Fruit fly (Drosophila melanogaster): ENCODE results near the gene CG14860.

CG14860 gene

DNA sequence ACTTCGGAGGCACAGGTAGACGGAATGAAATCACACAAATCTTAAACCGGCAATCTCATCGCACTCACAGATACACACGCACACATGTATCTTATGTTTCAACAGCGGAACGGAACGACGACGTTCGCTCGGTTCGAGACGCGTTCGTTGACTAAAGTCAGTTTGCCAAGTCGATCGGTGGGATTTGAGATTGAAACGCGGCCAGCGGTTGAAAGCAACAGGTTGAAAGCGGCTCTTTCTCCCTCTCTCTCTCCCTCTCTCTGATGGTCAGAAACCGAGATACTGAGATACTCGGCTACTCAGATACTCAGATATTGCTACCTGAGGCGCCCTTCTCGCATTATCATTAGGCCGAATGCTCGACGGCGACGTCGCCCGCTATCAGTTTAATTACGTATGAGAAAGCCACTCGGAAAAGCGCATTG lies 40.8 kb upstream of the CG14860 start (continued):
- TF ChIP-seq knrl (GFP tag; IDR thresholded peaks at IDR 0.05; ENCODE audit: partially characterized antibody) (no peak), mld (GFP tag; IDR thresholded peaks at IDR 0.05; ENCODE audit: partially characterized antibody) (no peak), trem (tag; optimal IDR thresholded peaks at IDR 0.05) (peak; percentile 13), chinmo (GFP tag; IDR thresholded peaks at IDR 0.05; ENCODE audit: partially characterized antibody) (peak; percentile 89; the same call in 2 of the 4 replicates), zfh1 (GFP tag; IDR thresholded peaks at IDR 0.05) (no peak), Dip3 (GFP tag; optimal IDR thresholded peaks at IDR 0.05) (no peak), seq (GFP tag; IDR thresholded peaks at IDR 0.05) (no peak), CG13296 (GFP tag; optimal IDR thresholded peaks at IDR 0.05) (peak; percentile 64)

DNA sequence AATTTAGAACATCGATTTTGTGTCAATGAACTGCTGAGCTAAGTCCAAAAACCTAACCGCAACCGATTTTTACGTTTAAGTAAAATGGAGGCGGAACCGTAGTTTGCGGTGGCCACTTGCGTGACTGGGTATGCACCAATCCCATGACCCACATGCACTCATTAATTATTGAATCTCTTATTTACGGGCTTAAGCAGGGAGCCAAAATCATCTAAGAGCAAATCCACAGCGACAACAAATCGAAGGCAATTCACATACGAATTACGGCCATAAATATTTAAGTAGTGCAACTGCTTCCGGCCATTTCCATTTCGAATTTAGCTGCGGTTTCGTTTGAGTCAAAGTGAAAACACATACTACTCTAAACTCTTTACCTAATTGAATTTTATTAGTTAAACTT lies 29.8 kb upstream of the CG14860 start:
- TF ChIP-seq CG31365 (tag; optimal IDR thresholded peaks at IDR 0.05) (no peak), sens (GFP tag) (peak; percentile 28), Ets65A (GFP tag) (peak; percentile 91)

DNA sequence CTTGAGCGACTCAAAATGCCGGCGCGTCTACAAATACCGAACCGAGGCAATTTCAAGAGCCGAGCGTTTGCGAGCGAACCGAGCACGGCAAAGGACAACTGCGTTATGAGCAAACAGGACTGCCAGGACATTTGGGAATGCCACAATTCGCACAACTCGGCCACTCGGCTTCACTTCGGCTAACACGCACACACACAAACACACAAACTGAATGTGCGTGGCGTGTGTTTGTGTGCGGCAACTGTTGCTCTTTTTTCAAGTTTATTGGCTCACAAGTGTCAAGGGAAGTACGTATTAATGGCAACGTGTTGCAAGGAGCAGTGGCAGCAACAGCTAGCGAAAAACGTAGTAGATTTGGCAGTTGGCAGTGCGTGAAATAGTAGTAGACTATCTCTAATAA lies 21.2 kb upstream of the CG14860 start:
- no peak for TF ChIP-seq CG6689 (GFP tag; IDR thresholded peaks at IDR 0.05)
- no peak for TF ChIP-seq CG8478 (optimal IDR thresholded peaks at IDR 0.05)
- TF ChIP-seq stc (GFP tag; IDR thresholded peaks at IDR 0.05): no peak
- TF ChIP-seq twi (tag; optimal IDR thresholded peaks at IDR 0.05): no peak
- TF ChIP-seq grau (tag; optimal IDR thresholded peaks at IDR 0.05): no peak
- no peak for TF ChIP-seq CG4282 (GFP tag; optimal IDR thresholded peaks at IDR 0.05)
- no peak for TF ChIP-seq GATAe (GFP tag; conservative IDR thresholded peaks at IDR 0.05)
- TF ChIP-seq Fer1 (GFP tag; optimal IDR thresholded peaks at IDR 0.05): no peak
- TF ChIP-seq abd-A (tag; optimal IDR thresholded peaks at IDR 0.05): peak; percentile 96
- TF ChIP-seq tap (tag; optimal IDR thresholded peaks at IDR 0.05): no peak
- TF ChIP-seq ab (GFP tag; optimal IDR thresholded peaks at IDR 0.05): no peak
- peak; percentile 52 for TF ChIP-seq CG5180 (GFP tag; optimal IDR thresholded peaks at IDR 0.05)
- TF ChIP-seq CG4854 (GFP tag; optimal IDR thresholded peaks at IDR 0.05): no peak
- peak; percentile 6 for TF ChIP-seq cg (GFP tag; optimal IDR thresholded peaks at IDR 0.05)
- TF ChIP-seq CG1529 (GFP tag; optimal IDR thresholded peaks at IDR 0.05): no peak
- TF ChIP-seq exex (tag; optimal IDR thresholded peaks at IDR 0.05): no peak
- TF ChIP-seq CG8281 (tag; optimal IDR thresholded peaks at IDR 0.05): no peak
- TF ChIP-seq CG33213 (GFP tag; optimal IDR thresholded peaks at IDR 0.05): no peak
- TF ChIP-seq CG10543 (GFP tag; optimal IDR thresholded peaks at IDR 0.05): peak; percentile 28
- TF ChIP-seq shn (GFP tag; optimal IDR thresholded peaks at IDR 0.05): no peak
- no peak for TF ChIP-seq CG6791 (GFP tag; IDR thresholded peaks at IDR 0.05; ENCODE audit: partially characterized antibody)
- no peak for TF ChIP-seq unpg (GFP tag; optimal IDR thresholded peaks at IDR 0.05)
- TF ChIP-seq CG10274 (GFP tag; optimal IDR thresholded peaks at IDR 0.05): no peak
- TF ChIP-seq wdn (GFP tag; IDR thresholded peaks at IDR 0.05): no peak
- TF ChIP-seq chif (GFP tag; optimal IDR thresholded peaks at IDR 0.05): no peak
- no peak for TF ChIP-seq maf-S (GFP tag; optimal IDR thresholded peaks at IDR 0.05)
- no peak for TF ChIP-seq fru (optimal IDR thresholded peaks at IDR 0.05)
- no peak for TF ChIP-seq Taf1 (GFP tag; IDR thresholded peaks at IDR 0.05)
- no peak for TF ChIP-seq ac (GFP tag; optimal IDR thresholded peaks at IDR 0.05)
- no peak for TF ChIP-seq CG12659 (GFP tag; optimal IDR thresholded peaks at IDR 0.05)
- TF ChIP-seq crp (GFP tag; optimal IDR thresholded peaks at IDR 0.05): no peak
- TF ChIP-seq sna (GFP tag; IDR thresholded peaks at IDR 0.05; ENCODE audit: partially characterized antibody): no peak
- TF ChIP-seq TFAM (GFP tag; optimal IDR thresholded peaks at IDR 0.05): no peak
- TF ChIP-seq sens-2 (GFP tag; IDR thresholded peaks at IDR 0.05): no peak
- TF ChIP-seq trem (tag; optimal IDR thresholded peaks at IDR 0.05): no peak
- TF ChIP-seq CG31441 (GFP tag; IDR thresholded peaks at IDR 0.05): no peak
- TF ChIP-seq chinmo (GFP tag; IDR thresholded peaks at IDR 0.05; ENCODE audit: partially characterized antibody): no peak
- 0 out of 2 replicates have a peak, but pooled peaks have one; percentile 4 for TF ChIP-seq Rfx (GFP tag; IDR thresholded peaks at IDR 0.05)
- peak; percentile 59 for TF ChIP-seq CG4424 (GFP tag; optimal IDR thresholded peaks at IDR 0.05)
- peak; percentile 29 for TF ChIP-seq CG13894 (tag; optimal IDR thresholded peaks at IDR 0.05)

All from whole organism, embryonic.